Worm (Caenorhabditis elegans) whole organism, L1 larva: ENCODE measurements around the gene R08E5.1.

ENCODE experiments used
- aha-1 ChIP-seq: fragments of 150-350 bp; optimal IDR thresholded peaks from 2 replicates; lab custom pipeline; 2014; ENCODE audit warnings: missing biosample characterization, missing genetic modification characterization
- aly-2 ChIP-seq: fragments of 150-350 bp; optimal IDR thresholded peaks from 2 replicates; lab custom pipeline; 2014; ENCODE audit warnings: missing biosample characterization, missing genetic modification characterization
- blmp-1 ChIP-seq: fragments of 150-350 bp; optimal IDR thresholded peaks from 2 replicates; lab custom pipeline; 2014; ENCODE audit warnings: missing biosample characterization, missing genetic modification characterization
- elt-2 ChIP-seq: sonication (generic microtip); optimal IDR thresholded peaks from 2 replicates; lab custom pipeline; 2016; ENCODE audit warnings: missing genetic modification characterization, mild to moderate bottlenecking, inconsistent platforms, missing compliant biosample characterization, missing genetic modification reagents
- fkh-10 ChIP-seq: sonication (generic microtip); optimal IDR thresholded peaks from 2 replicates; lab custom pipeline; 2017; ENCODE audit warnings: missing biosample characterization, missing genetic modification reagents, missing genetic modification characterization
- isw-1 ChIP-seq: fragments of 200-800 bp; sonication (Bioruptor generic); IDR thresholded peaks from 2 replicates; pipeline ENCODE4 v1.3.6; 2022; ENCODE audit warnings: missing genetic modification characterization, missing compliant biosample characterization
- nhr-11 ChIP-seq: fragments of 150-350 bp; optimal IDR thresholded peaks from 2 replicates; lab custom pipeline; 2014; ENCODE audit warnings: missing biosample characterization, missing genetic modification characterization
- nhr-28 ChIP-seq: fragments of 150-350 bp; optimal IDR thresholded peaks from 2 replicates; lab custom pipeline; 2014; ENCODE audit warnings: missing biosample characterization, missing genetic modification characterization
- nhr-77 ChIP-seq: fragments of 150-350 bp; optimal IDR thresholded peaks from 2 replicates; lab custom pipeline; 2014; ENCODE audit warnings: missing biosample characterization, missing genetic modification characterization
- nhr-85 ChIP-seq: sonication (generic microtip); peaks from one replicate; lab custom pipeline; 2016; ENCODE audit warnings: missing genetic modification characterization, inconsistent platforms, missing compliant biosample characterization
- snpc-4 ChIP-seq: fragments of 150-350 bp; optimal IDR thresholded peaks from 2 replicates; lab custom pipeline; 2014; ENCODE audit warnings: missing biosample characterization, missing genetic modification characterization
- unc-62 ChIP-seq: fragments of 150-350 bp; optimal IDR thresholded peaks from 2 replicates; lab custom pipeline; 2014; ENCODE audit warnings: missing biosample characterization, missing genetic modification reagents, missing genetic modification characterization
- zag-1 ChIP-seq: fragments of 150-350 bp; optimal IDR thresholded peaks from 2 replicates; lab custom pipeline; 2014; ENCODE audit warnings: missing biosample characterization, missing genetic modification characterization

DNA sequence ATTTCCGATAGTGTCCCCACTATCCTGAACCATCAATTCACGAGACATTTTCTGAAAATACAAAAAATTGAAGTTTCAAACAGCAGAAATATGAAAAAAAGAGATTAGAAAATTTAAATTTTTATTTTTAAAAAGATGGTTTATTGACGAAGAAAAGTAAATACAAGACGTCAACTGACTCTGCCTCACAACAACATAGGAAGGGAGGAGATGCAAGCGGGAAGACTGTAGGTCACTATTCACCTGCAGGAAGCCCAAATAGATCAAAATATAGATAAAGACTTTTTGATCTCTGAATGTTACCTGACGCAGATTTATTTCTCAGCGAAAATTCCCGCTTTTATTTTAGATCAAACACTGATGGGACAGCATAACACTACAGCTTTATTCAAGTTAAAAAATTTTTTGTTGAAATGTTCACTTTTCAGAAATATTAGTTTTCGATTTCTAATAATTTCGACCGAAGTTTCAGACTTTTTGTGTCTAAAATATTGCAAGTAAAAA is 4.8 kb upstream of the R08E5.1 start, which contains the start of gene cysl-3:
- TF ChIP-seq nhr-85 (tag; lab: Kevin White, UChicago) (no peak), nhr-11 (no peak), fkh-10 (GFP tag; lab: Kevin White, UChicago) (no peak), snpc-4 (no peak), isw-1 (GFP tag; lab: Robert Waterston, UW) (no peak), nhr-77 (tag; lab: Kevin White, UChicago) (no peak), aha-1 (tag; lab: Kevin White, UChicago) (no peak), zag-1 (tag; lab: Kevin White, UChicago) (no peak), unc-62 (GFP tag; lab: Kevin White, UChicago) (no peak), aly-2 (tag; lab: Kevin White, UChicago) (no peak), blmp-1 (tag; lab: Kevin White, UChicago) (no peak), nhr-28 (tag; lab: Kevin White, UChicago) (no peak), elt-2 (tag; lab: Kevin White, UChicago) (no peak)
